In the genomic region with DNA sequence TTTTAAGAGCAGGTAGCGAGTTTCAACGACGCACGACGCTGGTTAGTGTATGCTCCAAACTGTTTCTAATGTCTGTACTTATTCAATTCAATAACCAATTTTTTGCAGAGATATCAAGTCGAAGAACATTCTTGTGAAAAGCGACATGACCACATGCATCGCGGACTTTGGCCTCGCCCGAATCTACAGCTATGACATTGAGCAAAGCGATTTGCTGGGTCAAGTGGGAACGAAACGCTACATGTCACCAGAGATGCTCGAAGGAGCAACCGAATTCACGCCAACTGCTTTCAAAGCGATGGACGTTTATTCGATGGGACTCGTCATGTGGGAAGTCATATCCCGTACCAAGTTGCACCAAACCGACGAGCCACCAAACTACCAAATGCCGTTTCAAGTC, we compare ENCODE assay signal across 4 worm cellular contexts.
TF ChIP-seq lines count a peak whose summit lies in the region.

No protein-coding gene starts in this region.

TF ChIP-seq in whole organism, L1 larva, 84 proteins besides CTCF, POLR2A, EP300 and RAD21:
- no peak for TF ChIP-seq lin-13 (GFP tag; optimal IDR thresholded peaks at IDR 0.05; lab: Kevin White, UChicago)
- no peak for TF ChIP-seq ztf-4 (tag; optimal IDR thresholded peaks at IDR 0.05; lab: Kevin White, UChicago)
- peak; percentile 40 for TF ChIP-seq lin-14 (GFP tag; optimal IDR thresholded peaks at IDR 0.05; lab: Kevin White, UChicago)
- TF ChIP-seq snu-23 (GFP tag; optimal IDR thresholded peaks at IDR 0.05; lab: Kevin White, UChicago) = peak; percentile 2
- peak; percentile 63 for TF ChIP-seq unc-130 (tag; optimal IDR thresholded peaks at IDR 0.05; lab: Kevin White, UChicago)
- peak in 1 of 2 experiments; percentile 21 for TF ChIP-seq lsy-2 (tag; optimal IDR thresholded peaks at IDR 0.05; lab: Kevin White, UChicago)
- TF ChIP-seq nhr-71 (tag; optimal IDR thresholded peaks at IDR 0.05; lab: Kevin White, UChicago) = peak; percentile 42
- TF ChIP-seq lin-35 (GFP tag; optimal IDR thresholded peaks at IDR 0.05; lab: Kevin White, UChicago) = no peak
- no peak for TF ChIP-seq nhr-90 (tag; optimal IDR thresholded peaks at IDR 0.05; lab: Kevin White, UChicago; ENCODE audit: poor library complexity)
- TF ChIP-seq efl-1 (optimal IDR thresholded peaks at IDR 0.05; lab: Kevin White, UChicago) = no peak
- peak in 1 of 2 experiments; percentile 72 for TF ChIP-seq efl-1 (GFP tag; optimal IDR thresholded peaks at IDR 0.05 in 1 of 2; lab: Kevin White, UChicago)
- TF ChIP-seq rnt-1 (tag; optimal IDR thresholded peaks at IDR 0.05; lab: Kevin White, UChicago) = peak; percentile 48
- no peak for TF ChIP-seq pag-3 (tag; optimal IDR thresholded peaks at IDR 0.05; lab: Kevin White, UChicago; ENCODE audit: borderline replicate concordance, insufficient read depth)

TF ChIP-seq in whole organism, L2 larva, 48 proteins besides CTCF, POLR2A, EP300 and RAD21:
- TF ChIP-seq gmeb-1 (tag; optimal IDR thresholded peaks at IDR 0.05; lab: Kevin White, UChicago) (no peak), nhr-21 (tag; optimal IDR thresholded peaks at IDR 0.05; lab: Kevin White, UChicago) (no peak), nhr-129 (tag; optimal IDR thresholded peaks at IDR 0.05; lab: Kevin White, UChicago) (peak; percentile 33), unc-62 (GFP tag; optimal IDR thresholded peaks at IDR 0.05; lab: Kevin White, UChicago) (no peak), sem-4 (tag; optimal IDR thresholded peaks at IDR 0.05; lab: Kevin White, UChicago) (no peak), skn-1 (tag; optimal IDR thresholded peaks at IDR 0.05; lab: Kevin White, UChicago) (no peak)

TF ChIP-seq in whole organism, L3 larva, 47 proteins besides CTCF, POLR2A, EP300 and RAD21:
- TF ChIP-seq daf-12 (tag; optimal IDR thresholded peaks at IDR 0.05; lab: Kevin White, UChicago) = no peak
- no peak for TF ChIP-seq nhr-25 (tag; optimal IDR thresholded peaks at IDR 0.05; lab: Kevin White, UChicago)
- no peak for TF ChIP-seq egl-27 (tag; optimal IDR thresholded peaks at IDR 0.05; lab: Kevin White, UChicago)
- no peak for TF ChIP-seq nhr-237 (tag; optimal IDR thresholded peaks at IDR 0.05; lab: Kevin White, UChicago)
- peak; percentile 23 for TF ChIP-seq lin-39 (tag; optimal IDR thresholded peaks at IDR 0.05; lab: Kevin White, UChicago)
- no peak for TF ChIP-seq mml-1 (tag; optimal IDR thresholded peaks at IDR 0.05; lab: Kevin White, UChicago)
- no peak for TF ChIP-seq nhr-67 (tag; optimal IDR thresholded peaks at IDR 0.05; lab: Kevin White, UChicago)
- TF ChIP-seq ztf-4 (tag; optimal IDR thresholded peaks at IDR 0.05; lab: Kevin White, UChicago) = no peak

TF ChIP-seq in whole organism, L4 larva, 104 proteins besides CTCF, POLR2A, EP300 and RAD21:
- no peak for TF ChIP-seq ceh-82 (tag; optimal IDR thresholded peaks at IDR 0.05; lab: Kevin White, UChicago)
- peak in 1 of 2 experiments; percentile 39 for TF ChIP-seq unc-62 (GFP tag; optimal IDR thresholded peaks at IDR 0.05 in 1 of 2; lab: Kevin White, UChicago)
- TF ChIP-seq unc-62 (tag; optimal IDR thresholded peaks at IDR 0.05; lab: Kevin White, UChicago) = no peak
- TF ChIP-seq aha-1 (tag; lab: Kevin White, UChicago) = peak; percentile 34

Comparison
In these comparisons a context has a peak if more than half of its experiments do, and no peak if none do; other contexts are left out.
1. Of the 29 proteins assayed by ChIP-seq in both whole organism, L4 larva and whole organism, L1 larva: peak only in whole organism, L4 larva: aha-1; only in whole organism, L1 larva: unc-130; in both: none; in neither: 25; mixed calls (peak in some experiments, not most) for 2.